Fruit fly (Drosophila melanogaster) whole organism, embryonic: ENCODE measurements around the gene CheB38b.

Experiments used
- B-H2 ChIP-seq: fragments of 200-800 bp; sonication (Bioruptor generic); optimal IDR thresholded peaks from 2 replicates; lab custom pipeline; 2018; ENCODE audit warnings: missing biosample characterization, mild to moderate bottlenecking, missing genetic modification characterization
- BEAF-32 ChIP-seq: fragments of 200-800 bp; sonication (Bioruptor generic); optimal IDR thresholded peaks from 3 replicates; lab custom pipeline; 2017; ENCODE audit warnings: missing biosample characterization, missing genetic modification characterization, mild to moderate bottlenecking, moderate library complexity, missing genetic modification reagents
- Bgb ChIP-seq: fragments of 200-800 bp; sonication (Bioruptor generic); IDR thresholded peaks from 2 replicates; pipeline ENCODE4 v1.3.6; 2022; ENCODE audit warnings: missing biosample characterization, missing genetic modification characterization; ENCODE audit not compliant: partially characterized antibody
- Bteb2 ChIP-seq: fragments of 200-800 bp; sonication (Bioruptor generic); optimal IDR thresholded peaks from 2 replicates; lab custom pipeline; 2016; ENCODE audit warnings: missing biosample characterization, missing genetic modification characterization
- CG11504 ChIP-seq: fragments of 200-800 bp; sonication (Bioruptor generic); optimal IDR thresholded peaks from 3 replicates; lab custom pipeline; 2019; ENCODE audit warnings: missing biosample characterization, mild to moderate bottlenecking, missing genetic modification characterization, moderate library complexity
- CG13624 ChIP-seq: fragments of 200-800 bp; sonication (Bioruptor generic); optimal IDR thresholded peaks from 2 replicates; lab custom pipeline; 2016; ENCODE audit warnings: missing biosample characterization, missing genetic modification characterization
- CG13775 ChIP-seq: fragments of 200-800 bp; sonication (Bioruptor generic); optimal IDR thresholded peaks from 3 replicates; lab custom pipeline; 2017; ENCODE audit warnings: missing biosample characterization, mild to moderate bottlenecking, missing genetic modification characterization
- CG14860 ChIP-seq: fragments of 200-800 bp; sonication (Bioruptor generic); IDR thresholded peaks from 3 replicates; pipeline ENCODE4 v1.3.6; 2022; ENCODE audit warnings: missing biosample characterization, missing genetic modification characterization; ENCODE audit not compliant: partially characterized antibody
- CG15073 ChIP-seq: fragments of 200-800 bp; sonication (Bioruptor generic); optimal IDR thresholded peaks from 2 replicates; lab custom pipeline; 2016; ENCODE audit warnings: missing biosample characterization, missing genetic modification characterization
- CG1529 ChIP-seq: fragments of 200-800 bp; sonication (Bioruptor generic); optimal IDR thresholded peaks from 3 replicates; lab custom pipeline; 2018; ENCODE audit warnings: missing biosample characterization, missing genetic modification characterization
- CG15479 ChIP-seq: fragments of 200-800 bp; sonication (Bioruptor generic); optimal IDR thresholded peaks from 3 replicates; lab custom pipeline; 2019; ENCODE audit warnings: missing biosample characterization, mild to moderate bottlenecking, missing genetic modification characterization, moderate library complexity
- CG17912 ChIP-seq: fragments of 200-800 bp; sonication (Bioruptor generic); optimal IDR thresholded peaks from 2 replicates; lab custom pipeline; 2018; ENCODE audit warnings: missing biosample characterization, mild to moderate bottlenecking, missing genetic modification characterization
- CG1832 ChIP-seq: fragments of 200-800 bp; sonication (Bioruptor generic); optimal IDR thresholded peaks from 2 replicates; lab custom pipeline; 2017; ENCODE audit warnings: missing biosample characterization, mild to moderate bottlenecking, missing genetic modification characterization, inconsistent platforms
- CG18476 ChIP-seq: fragments of 200-800 bp; sonication (Bioruptor generic); optimal IDR thresholded peaks from 2 replicates; lab custom pipeline; 2016; ENCODE audit warnings: missing biosample characterization, mild to moderate bottlenecking, missing genetic modification characterization
- CG3838 ChIP-seq: fragments of 200-800 bp; sonication (Bioruptor generic); optimal IDR thresholded peaks from 3 replicates; lab custom pipeline; 2016; ENCODE audit warnings: missing biosample characterization, missing genetic modification characterization
- CG4424 ChIP-seq: fragments of 200-800 bp; sonication (Bioruptor generic); optimal IDR thresholded peaks from 3 replicates; lab custom pipeline; 2016; ENCODE audit warnings: missing biosample characterization, missing genetic modification characterization
- CG6791 ChIP-seq: fragments of 200-800 bp; sonication (Bioruptor generic); IDR thresholded peaks from 3 replicates; pipeline ENCODE4 v1.3.6; 2022; ENCODE audit warnings: missing biosample characterization, missing genetic modification characterization; ENCODE audit not compliant: partially characterized antibody
- Deaf1 ChIP-seq: fragments of 200-800 bp; optimal IDR thresholded peaks from 3 replicates; lab custom pipeline; 2019; ENCODE audit warnings: missing biosample characterization, mild to moderate bottlenecking, missing genetic modification characterization, moderate library complexity
- Dfd ChIP-seq, 2 experiments: fragments of >200 bp; optimal IDR thresholded peaks; 2 replicates each; lab custom pipeline; 2017; ENCODE audit warnings: missing biosample characterization in 2 of 2, missing genetic modification characterization in 2 of 2
- E2f2 ChIP-seq: fragments of 200-800 bp; sonication (Bioruptor generic); IDR thresholded peaks from 2 replicates; pipeline ENCODE4 v1.3.6; 2022; ENCODE audit warnings: missing biosample characterization, missing genetic modification characterization
- HmgD ChIP-seq: fragments of 200-800 bp; sonication (Bioruptor generic); optimal IDR thresholded peaks from 3 replicates; lab custom pipeline; 2016; ENCODE audit warnings: missing biosample characterization, missing genetic modification characterization
- Hmr ChIP-seq: fragments of 200-800 bp; sonication (Bioruptor generic); optimal IDR thresholded peaks from 3 replicates; lab custom pipeline; 2017; ENCODE audit warnings: mild to moderate bottlenecking, missing biosample characterization, missing genetic modification reagents, missing genetic modification characterization
- Lhr ChIP-seq: fragments of 200-800 bp; sonication (Bioruptor generic); optimal IDR thresholded peaks from 3 replicates; lab custom pipeline; 2017; ENCODE audit warnings: mild to moderate bottlenecking, missing biosample characterization, missing genetic modification reagents, missing genetic modification characterization
- Max ChIP-seq: fragments of 200-800 bp; sonication (Bioruptor generic); optimal IDR thresholded peaks from 2 replicates; lab custom pipeline; 2016; ENCODE audit warnings: missing biosample characterization, mild to moderate bottlenecking, missing genetic modification characterization
- Scr ChIP-seq: fragments of 200-800 bp; sonication (Bioruptor generic); IDR thresholded peaks from 2 replicates; pipeline ENCODE4 v1.3.6; 2022; ENCODE audit warnings: missing biosample characterization, missing genetic modification characterization; ENCODE audit not compliant: partially characterized antibody
- Stat92E ChIP-seq, 3 experiments: fragments of >200 bp in 2 of 3; fragments of 200-800 bp in 1 of 3; sonication (Bioruptor generic) in 1 of 3; optimal IDR thresholded peaks; 2 replicates each; lab custom pipeline; 2017 to 2019; ENCODE audit warnings: missing biosample characterization in 3 of 3, missing genetic modification characterization in 3 of 3, mild to moderate bottlenecking in 1 of 3, moderate library complexity in 1 of 3
- Vsx1 ChIP-seq: fragments of 200-800 bp; sonication (Bioruptor generic); optimal IDR thresholded peaks from 2 replicates; lab custom pipeline; 2017; ENCODE audit warnings: missing biosample characterization, mild to moderate bottlenecking, missing genetic modification characterization, missing genetic modification reagents
- Xbp1 ChIP-seq: fragments of 200-800 bp; sonication (Bioruptor generic); optimal IDR thresholded peaks from 3 replicates; lab custom pipeline; 2016; ENCODE audit warnings: missing biosample characterization, mild to moderate bottlenecking, missing genetic modification characterization
- abd-A ChIP-seq: fragments of 200-800 bp; sonication (Bioruptor generic); optimal IDR thresholded peaks from 3 replicates; lab custom pipeline; 2019; ENCODE audit warnings: missing biosample characterization, mild to moderate bottlenecking, missing genetic modification characterization, moderate library complexity
- bab2 ChIP-seq: fragments of 200-800 bp; sonication (Bioruptor generic); optimal IDR thresholded peaks from 2 replicates; lab custom pipeline; 2016; ENCODE audit warnings: missing biosample characterization, missing genetic modification characterization
- bbx ChIP-seq: fragments of 200-800 bp; sonication (Bioruptor generic); IDR thresholded peaks from 2 replicates; pipeline ENCODE4 v1.3.6; 2022; ENCODE audit warnings: missing biosample characterization, missing genetic modification characterization; ENCODE audit not compliant: partially characterized antibody
- chif ChIP-seq, 2 experiments: fragments of 200-800 bp; sonication (Bioruptor generic); optimal IDR thresholded peaks; 3 replicates each; lab custom pipeline; 2016; ENCODE audit warnings: missing biosample characterization in 2 of 2, missing genetic modification characterization in 2 of 2
- cwo ChIP-seq: fragments of 200-800 bp; sonication (Bioruptor generic); optimal IDR thresholded peaks from 3 replicates; lab custom pipeline; 2017; ENCODE audit warnings: missing biosample characterization, missing genetic modification characterization, mild to moderate bottlenecking, moderate library complexity, missing genetic modification reagents
- ftz-f1 ChIP-seq: fragments of 200-800 bp; sonication (Bioruptor generic); optimal IDR thresholded peaks from 2 replicates; lab custom pipeline; 2016; ENCODE audit warnings: missing biosample characterization, missing genetic modification characterization
- gcm ChIP-seq: fragments of 200-800 bp; sonication (Bioruptor generic); optimal IDR thresholded peaks from 2 replicates; lab custom pipeline; 2019; ENCODE audit warnings: missing biosample characterization, mild to moderate bottlenecking, missing genetic modification characterization, moderate library complexity
- grn ChIP-seq: fragments of 200-800 bp; sonication (Bioruptor generic); optimal IDR thresholded peaks from 3 replicates; lab custom pipeline; 2017; ENCODE audit warnings: missing biosample characterization, missing genetic modification characterization
- hkb ChIP-seq, 2 experiments: fragments of 200-800 bp in 1 of 2; fragments of >200 bp in 1 of 2; sonication (Bioruptor generic) in 1 of 2; IDR thresholded peaks in 1 of 2; optimal IDR thresholded peaks in 1 of 2; 2 replicates each; pipeline versions ENCODE4 v1.3.6 to Lab custom; 2017 to 2022; ENCODE audit warnings: missing biosample characterization in 1 of 2, missing genetic modification characterization in 1 of 2
- inv ChIP-seq: fragments of 200-800 bp; sonication (Bioruptor generic); IDR thresholded peaks from 2 replicates; pipeline ENCODE4 v1.3.6; 2022; ENCODE audit warnings: missing biosample characterization, missing genetic modification characterization; ENCODE audit not compliant: partially characterized antibody
- kni ChIP-seq: fragments of 200-800 bp; sonication (Bioruptor generic); optimal IDR thresholded peaks from 3 replicates; lab custom pipeline; 2017; ENCODE audit warnings: mild to moderate bottlenecking, missing biosample characterization, missing genetic modification reagents, missing genetic modification characterization
- pb ChIP-seq: fragments of 200-800 bp; sonication (Bioruptor generic); optimal IDR thresholded peaks from 3 replicates; lab custom pipeline; 2016; ENCODE audit warnings: missing biosample characterization, missing genetic modification characterization
- psq ChIP-seq: fragments of 200-800 bp; sonication (Bioruptor generic); optimal IDR thresholded peaks from 2 replicates; lab custom pipeline; 2017; ENCODE audit warnings: missing biosample characterization, missing genetic modification characterization
- salm ChIP-seq: fragments of 200-800 bp; sonication (Bioruptor generic); optimal IDR thresholded peaks from 2 replicates; lab custom pipeline; 2018; ENCODE audit warnings: missing biosample characterization, mild to moderate bottlenecking, missing genetic modification characterization
- sna ChIP-seq: fragments of 200-800 bp; sonication (Bioruptor generic); IDR thresholded peaks from 2 replicates; pipeline ENCODE4 v1.3.6; 2022; ENCODE audit warnings: missing biosample characterization, missing genetic modification characterization; ENCODE audit not compliant: partially characterized antibody
- trh ChIP-seq: fragments of 200-800 bp; sonication (Bioruptor generic); optimal IDR thresholded peaks from 2 replicates; lab custom pipeline; 2016; ENCODE audit warnings: missing biosample characterization, missing genetic modification characterization
- unc-4 ChIP-seq: fragments of 200-800 bp; sonication (Bioruptor generic); IDR thresholded peaks from 2 replicates; pipeline ENCODE4 v1.3.6; 2022; ENCODE audit warnings: missing biosample characterization, missing genetic modification characterization; ENCODE audit not compliant: partially characterized antibody
- zen2 ChIP-seq: fragments of 200-800 bp; sonication (Bioruptor generic); IDR thresholded peaks from 3 replicates; pipeline ENCODE4 v1.3.6; 2022; ENCODE audit warnings: missing biosample characterization, missing genetic modification characterization; ENCODE audit not compliant: partially characterized antibody

Gene CheB38b

dm6 chr2L:20822489-20823195 is 5.6 kb upstream of the CheB38b start, which contains the start of gene CG9331:
CG9331 (plus strand) TSS chr2L:20822828.
- TF ChIP-seq Stat92E (GFP tag; optimal IDR thresholded peaks at IDR 0.05; lab: Kevin White, UChicago) (peak in 1 of 3 experiments; percentile 72), Scr (GFP tag; lab: Robert Waterston, UW) (peak; percentile 43), Hmr (GFP tag; lab: Kevin White, UChicago) (peak; percentile 5), kni (GFP tag; lab: Kevin White, UChicago) (peak; percentile 86), Bgb (GFP tag; lab: Robert Waterston, UW) (peak; percentile 53; the same call in 1 of the 2 replicates), CG3838 (GFP tag; lab: Kevin White, UChicago) (no peak), gcm (GFP tag; lab: Kevin White, UChicago) (peak; percentile 50), zen2 (0 out of 3 replicates have a peak, but pooled peaks have one; percentile 50), CG15073 (GFP tag; lab: Kevin White, UChicago) (no peak), E2f2 (GFP tag; lab: Robert Waterston, UW) (0 out of 2 replicates have a peak, but pooled peaks have one; percentile 7), trh (GFP tag; lab: Kevin White, UChicago) (no peak), Max (GFP tag; lab: Kevin White, UChicago) (no peak), cwo (no peak), Lhr (GFP tag; lab: Kevin White, UChicago) (peak; percentile 68), HmgD (GFP tag; lab: Kevin White, UChicago) (peak; percentile 4), ftz-f1 (GFP tag; lab: Kevin White, UChicago) (peak; percentile 46), CG1529 (GFP tag; lab: Kevin White, UChicago) (no peak), CG13624 (no peak), CG11504 (no peak), CG4424 (no peak), CG6791 (GFP tag; lab: Robert Waterston, UW) (peak; percentile 63), CG18476 (GFP tag; lab: Kevin White, UChicago) (peak; percentile 93), CG1832 (GFP tag; lab: Kevin White, UChicago) (no peak), CG14860 (GFP tag; lab: Robert Waterston, UW) (peak; percentile 51; the same call in 1 of the 3 replicates), CG17912 (GFP tag; lab: Kevin White, UChicago) (peak; percentile 51), unc-4 (GFP tag; lab: Robert Waterston, UW) (peak; percentile 38), Xbp1 (GFP tag; lab: Kevin White, UChicago) (no peak), B-H2 (GFP tag; lab: Kevin White, UChicago) (no peak), CG13775 (no peak), grn (GFP tag; lab: Kevin White, UChicago) (peak; percentile 54), inv (GFP tag; lab: Robert Waterston, UW) (no peak), pb (GFP tag; lab: Kevin White, UChicago) (peak; percentile 21), psq (GFP tag; lab: Kevin White, UChicago) (peak; percentile 45), salm (tag; lab: Kevin White, UChicago) (no peak), Vsx1 (GFP tag; lab: Kevin White, UChicago) (peak; percentile 71), Bteb2 (GFP tag; lab: Kevin White, UChicago) (no peak), bbx (peak; percentile 75; the same call in 1 of the 2 replicates), BEAF-32 (GFP tag; lab: Kevin White, UChicago) (peak; percentile 25), Deaf1 (tag; lab: Kevin White, UChicago) (peak; percentile 86), abd-A (tag; lab: Kevin White, UChicago) (peak; percentile 92), chif (GFP tag; optimal IDR thresholded peaks at IDR 0.05; lab: Kevin White, UChicago) (no peak), sna (peak; percentile 54; the same call in 1 of the 2 replicates), CG15479 (GFP tag; lab: Kevin White, UChicago) (peak; percentile 58), bab2 (GFP tag; lab: Kevin White, UChicago) (no peak), hkb (optimal IDR thresholded peaks at IDR 0.05; lab: Kevin White, UChicago) (peak; percentile 58), hkb (GFP tag; IDR thresholded peaks at IDR 0.05; lab: Robert Waterston, UW) (no peak), Dfd (GFP tag; optimal IDR thresholded peaks at IDR 0.05; lab: Kevin White, UChicago) (no peak)
